Fruit fly (Drosophila melanogaster) whole organism, pupa: Measurements from ENCODE around the gene CG14406.

Experiments used
- CG10348 ChIP-seq: fragments of 200-800 bp; sonication (Bioruptor generic); IDR thresholded peaks from 2 replicates; pipeline ENCODE4 v1.3.6; 2022; ENCODE audit warnings: missing biosample characterization, missing genetic modification characterization
- CG12605 ChIP-seq: fragments of 200-800 bp; sonication (Bioruptor generic); IDR thresholded peaks from 2 replicates; pipeline ENCODE4 v1.3.6; 2022; ENCODE audit warnings: missing biosample characterization, missing genetic modification characterization
- CG13204 ChIP-seq: fragments of 200-800 bp; sonication (Bioruptor generic); optimal IDR thresholded peaks from 2 replicates; lab custom pipeline; 2018; ENCODE audit warnings: missing biosample characterization, mild to moderate bottlenecking, missing genetic modification characterization, moderate library complexity
- CG14655 ChIP-seq: fragments of 200-800 bp; sonication (Bioruptor generic); optimal IDR thresholded peaks from 3 replicates; lab custom pipeline; 2017; ENCODE audit warnings: mild to moderate bottlenecking, missing biosample characterization, missing genetic modification reagents, missing genetic modification characterization
- CG15710 ChIP-seq: fragments of 200-800 bp; sonication (Bioruptor generic); optimal IDR thresholded peaks from 2 replicates; lab custom pipeline; 2018; ENCODE audit warnings: missing biosample characterization, mild to moderate bottlenecking, missing genetic modification characterization, moderate library complexity
- CG17806 ChIP-seq: fragments of 200-800 bp; sonication (Bioruptor generic); optimal IDR thresholded peaks from 2 replicates; lab custom pipeline; 2018; ENCODE audit warnings: missing biosample characterization, mild to moderate bottlenecking, missing genetic modification characterization, moderate library complexity
- CG32121 ChIP-seq: fragments of 200-800 bp; sonication (Bioruptor generic); IDR thresholded peaks from 2 replicates; pipeline ENCODE4 v1.3.6; 2022; ENCODE audit warnings: missing biosample characterization, missing genetic modification characterization
- CG34367 ChIP-seq: fragments of 200-800 bp; sonication (Bioruptor generic); optimal IDR thresholded peaks from 2 replicates; lab custom pipeline; 2018; ENCODE audit warnings: missing biosample characterization, mild to moderate bottlenecking, missing genetic modification characterization
- CG4496 ChIP-seq: fragments of 200-800 bp; sonication (Bioruptor generic); IDR thresholded peaks from 3 replicates; pipeline ENCODE4 v1.3.6; 2022; ENCODE audit warnings: missing biosample characterization, missing genetic modification characterization
- CG8159 ChIP-seq: fragments of 200-800 bp; sonication (Bioruptor generic); optimal IDR thresholded peaks from 3 replicates; lab custom pipeline; 2018; ENCODE audit warnings: missing biosample characterization, mild to moderate bottlenecking, missing genetic modification characterization, moderate library complexity
- CG8301 ChIP-seq: fragments of 200-800 bp; sonication (Bioruptor generic); optimal IDR thresholded peaks from 2 replicates; lab custom pipeline; 2018; ENCODE audit warnings: missing biosample characterization, mild to moderate bottlenecking, missing genetic modification characterization
- CG9948 ChIP-seq: fragments of 200-800 bp; sonication (Bioruptor generic); optimal IDR thresholded peaks from 2 replicates; lab custom pipeline; 2018; ENCODE audit warnings: missing biosample characterization, mild to moderate bottlenecking, missing genetic modification characterization, moderate library complexity
- D1 ChIP-seq: fragments of 200-800 bp; sonication (Bioruptor generic); optimal IDR thresholded peaks from 2 replicates; lab custom pipeline; 2018; ENCODE audit warnings: missing biosample characterization, mild to moderate bottlenecking, missing genetic modification characterization, moderate library complexity
- EcR ChIP-seq: fragments of 200-800 bp; sonication (Bioruptor generic); optimal IDR thresholded peaks from 3 replicates; lab custom pipeline; 2019; ENCODE audit warnings: missing biosample characterization, missing genetic modification characterization, mild to moderate bottlenecking, moderate library complexity, missing genetic modification reagents
- Ets98B ChIP-seq: fragments of 200-800 bp; sonication (Bioruptor generic); IDR thresholded peaks from 2 replicates; pipeline ENCODE4 v1.3.6; 2022; ENCODE audit warnings: missing biosample characterization, missing genetic modification characterization
- Pif1A ChIP-seq: fragments of 200-800 bp; sonication (Bioruptor generic); optimal IDR thresholded peaks from 3 replicates; lab custom pipeline; 2016; ENCODE audit warnings: missing biosample characterization, missing genetic modification characterization
- Pif1B ChIP-seq: fragments of 200-800 bp; sonication (Bioruptor generic); optimal IDR thresholded peaks from 3 replicates; lab custom pipeline; 2016; ENCODE audit warnings: missing biosample characterization, missing genetic modification characterization
- Snoo ChIP-seq: fragments of 200-800 bp; sonication (Bioruptor generic); optimal IDR thresholded peaks from 3 replicates; lab custom pipeline; 2017; ENCODE audit warnings: missing biosample characterization, mild to moderate bottlenecking, missing genetic modification characterization, inconsistent platforms
- fd96Ca ChIP-seq: fragments of 200-800 bp; sonication (Bioruptor generic); IDR thresholded peaks from 3 replicates; pipeline ENCODE4 v1.3.6; 2022; ENCODE audit warnings: missing biosample characterization, missing genetic modification characterization
- gl ChIP-seq: fragments of 200-800 bp; sonication (Bioruptor generic); optimal IDR thresholded peaks from 2 replicates; lab custom pipeline; 2018; ENCODE audit warnings: missing biosample characterization, mild to moderate bottlenecking, missing genetic modification characterization
- rn ChIP-seq: fragments of 200-800 bp; sonication (Bioruptor generic); IDR thresholded peaks from 2 replicates; pipeline ENCODE4 v1.3.6; 2022; ENCODE audit warnings: missing biosample characterization, missing genetic modification characterization

The CG14406 gene

dm6 chrX:14885554-14885953 is 25.1 kb downstream of the CG14406 start:
- TF ChIP-seq gl (tag; lab: Kevin White, UChicago) = no peak
- no peak for TF ChIP-seq CG14655 (GFP tag; lab: Kevin White, UChicago)
- TF ChIP-seq Snoo = no peak
- TF ChIP-seq CG15710 = no peak
- TF ChIP-seq EcR (GFP tag; lab: Kevin White, UChicago) = no peak
- TF ChIP-seq rn (GFP tag; lab: Robert Waterston, UW) = no peak
- no peak for TF ChIP-seq CG17806 (tag; lab: Kevin White, UChicago)
- TF ChIP-seq CG8159 (tag; lab: Kevin White, UChicago) = no peak

- TF ChIP-seq Pif1A (GFP tag; lab: Kevin White, UChicago) = no peak
- TF ChIP-seq CG9948 (tag; lab: Kevin White, UChicago) = no peak
- TF ChIP-seq Ets98B (GFP tag; lab: Robert Waterston, UW) = no peak
- TF ChIP-seq CG12605 (GFP tag; lab: Robert Waterston, UW) = no peak
- no peak for TF ChIP-seq CG8301 (tag; lab: Kevin White, UChicago)
- TF ChIP-seq rn (GFP tag; lab: Robert Waterston, UW) = no peak
- TF ChIP-seq Pif1B (GFP tag; lab: Kevin White, UChicago) = no peak
- TF ChIP-seq gl (tag; lab: Kevin White, UChicago) = no peak
- TF ChIP-seq CG32121 = no peak
- TF ChIP-seq CG13204 = no peak
- TF ChIP-seq D1 (tag; lab: Kevin White, UChicago) = no peak
- TF ChIP-seq CG4496 = no peak
- TF ChIP-seq EcR (GFP tag; lab: Kevin White, UChicago) = no peak
- TF ChIP-seq CG34367 (tag; lab: Kevin White, UChicago) = no peak
- TF ChIP-seq CG14655 (GFP tag; lab: Kevin White, UChicago) = no peak
- no peak for TF ChIP-seq CG17806 (tag; lab: Kevin White, UChicago)
- TF ChIP-seq CG15710 = no peak
Observed at dm6 chrX:14883993-14884392, 26.7 kb downstream of the CG14406 start.

DNA sequence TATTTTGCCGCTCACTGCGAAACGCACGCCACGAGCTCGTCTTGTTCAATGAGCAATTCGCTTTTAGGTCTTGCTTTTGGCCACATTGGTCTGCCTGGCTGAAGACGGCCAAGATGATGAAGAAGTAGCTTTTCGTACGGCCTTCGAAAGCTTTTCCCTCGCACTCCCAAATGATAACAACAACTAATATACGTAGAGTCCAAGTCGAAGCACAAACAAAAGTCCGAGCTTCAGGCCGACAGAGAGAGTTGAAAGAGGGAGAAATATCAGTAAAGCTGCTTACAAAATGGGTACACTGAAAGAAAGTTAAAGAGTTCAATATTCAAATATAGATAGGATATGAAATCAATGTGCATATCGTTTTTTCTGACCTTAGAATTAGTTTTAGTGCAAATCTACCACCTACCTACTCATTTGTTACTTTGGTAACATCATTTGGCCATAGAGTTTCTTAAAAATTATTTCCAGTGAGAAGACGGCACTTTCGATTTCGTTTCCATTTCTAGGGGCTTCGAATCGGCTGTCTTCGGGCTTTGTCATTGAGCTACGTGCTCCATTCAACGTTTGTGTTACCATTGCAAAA is 28.0 kb downstream of the CG14406 start, which contains the start of the genes CG45064 and CG45065:
TSS of gene CG45064 (minus strand) at position 51 of the 583 bp plus-strand sequence.
TSS of gene CG45065 (minus strand) at position 51 of the 583 bp plus-strand sequence.
- TF ChIP-seq Pif1B (GFP tag; lab: Kevin White, UChicago) = peak; percentile 85
- peak; percentile 93 for TF ChIP-seq Ets98B (GFP tag; lab: Robert Waterston, UW)
- TF ChIP-seq CG13204 = no peak
- TF ChIP-seq CG8301 (tag; lab: Kevin White, UChicago) = peak; percentile 73
- TF ChIP-seq Snoo = peak; percentile 54
- peak; percentile 71 for TF ChIP-seq rn (GFP tag; lab: Robert Waterston, UW)
- peak; percentile 61 for TF ChIP-seq CG15710
- peak; percentile 91 for TF ChIP-seq CG32121
- TF ChIP-seq CG9948 (tag; lab: Kevin White, UChicago) = peak; percentile 68
- no peak for TF ChIP-seq D1 (tag; lab: Kevin White, UChicago)
- TF ChIP-seq CG8159 (tag; lab: Kevin White, UChicago) = peak; percentile 67
- TF ChIP-seq gl (tag; lab: Kevin White, UChicago) = no peak
- TF ChIP-seq CG14655 (GFP tag; lab: Kevin White, UChicago) = peak; percentile 56
- TF ChIP-seq CG34367 (tag; lab: Kevin White, UChicago) = peak; percentile 37
- TF ChIP-seq Pif1A (GFP tag; lab: Kevin White, UChicago) = peak; percentile 89
- peak; percentile 82 for TF ChIP-seq CG12605 (GFP tag; lab: Robert Waterston, UW)
- TF ChIP-seq CG17806 (tag; lab: Kevin White, UChicago) = peak; percentile 70
- peak; percentile 87 for TF ChIP-seq fd96Ca (GFP tag; lab: Robert Waterston, UW)
- no peak for TF ChIP-seq EcR (GFP tag; lab: Kevin White, UChicago)
- TF ChIP-seq CG4496 = peak; percentile 92
- TF ChIP-seq CG10348 = 0 out of 2 replicates have a peak, but pooled peaks have one; percentile 38

DNA sequence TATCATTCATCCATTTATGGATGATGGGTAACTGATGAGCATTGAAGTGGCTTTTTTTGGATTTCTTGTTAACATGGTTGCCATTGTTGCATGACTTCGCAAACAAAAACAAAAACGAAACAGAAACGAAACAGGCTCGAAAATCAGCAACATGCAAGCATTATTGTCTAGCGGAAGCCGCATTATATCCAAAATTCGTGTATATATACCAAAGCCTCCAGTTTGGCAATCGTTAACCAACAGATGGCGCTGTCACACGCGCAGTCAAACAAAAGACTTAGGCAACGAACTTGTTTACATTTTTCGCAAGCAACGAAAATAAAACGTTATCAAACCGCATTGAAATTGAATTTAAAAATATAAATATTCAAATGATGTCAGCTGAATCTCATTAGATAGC is 31.7 kb downstream of the CG14406 start:
- TF ChIP-seq CG15710 (no peak), CG34367 (tag; lab: Kevin White, UChicago) (no peak), CG12605 (GFP tag; lab: Robert Waterston, UW) (no peak), CG8159 (tag; lab: Kevin White, UChicago) (no peak), EcR (GFP tag; lab: Kevin White, UChicago) (no peak), CG13204 (no peak), rn (GFP tag; lab: Robert Waterston, UW) (no peak), Pif1A (GFP tag; lab: Kevin White, UChicago) (no peak), CG14655 (GFP tag; lab: Kevin White, UChicago) (no peak)

- TF ChIP-seq EcR (GFP tag; lab: Kevin White, UChicago) (peak; percentile 13), CG34367 (tag; lab: Kevin White, UChicago) (no peak), Pif1A (GFP tag; lab: Kevin White, UChicago) (no peak), D1 (tag; lab: Kevin White, UChicago) (no peak), Pif1B (GFP tag; lab: Kevin White, UChicago) (no peak), CG17806 (tag; lab: Kevin White, UChicago) (no peak), CG32121 (no peak)
- TF ChIP-seq, all 21 proteins: peak for 1
Observed at dm6 chrX:14871028-14871427, 39.6 kb downstream of the CG14406 start, which contains the start of gene CG9518. CG9518 (minus strand) TSS chrX:14871181.

DNA sequence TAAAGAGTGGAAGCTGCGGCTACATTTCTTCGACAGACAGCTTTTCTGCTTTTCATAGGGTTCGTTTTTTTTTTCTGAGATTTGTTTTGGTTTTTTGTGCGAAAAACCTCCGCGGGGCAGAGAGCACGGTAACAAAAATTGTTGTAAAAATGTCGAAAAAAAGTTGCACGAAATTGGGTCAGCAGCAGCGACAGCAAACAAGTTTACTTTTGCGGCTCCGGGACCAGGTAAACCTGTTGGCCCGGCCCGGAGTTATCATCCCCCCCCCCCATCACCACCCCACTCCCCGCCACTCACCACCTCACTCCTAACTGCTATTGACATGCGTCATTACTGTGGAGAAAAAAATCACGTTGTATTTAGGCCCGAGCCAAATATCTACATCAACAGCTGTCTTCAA is 42.2 kb downstream of the CG14406 start:
- TF ChIP-seq EcR (GFP tag; lab: Kevin White, UChicago) = no peak
- TF ChIP-seq CG32121 = no peak
- peak; percentile 45; the same call in 1 of the 2 replicates for TF ChIP-seq Ets98B (GFP tag; lab: Robert Waterston, UW)
- TF ChIP-seq CG14655 (GFP tag; lab: Kevin White, UChicago) = no peak
- TF ChIP-seq CG13204 = no peak
- TF ChIP-seq Snoo = no peak
- TF ChIP-seq CG17806 (tag; lab: Kevin White, UChicago) = no peak
- TF ChIP-seq CG9948 (tag; lab: Kevin White, UChicago) = no peak
- TF ChIP-seq D1 (tag; lab: Kevin White, UChicago) = no peak
- peak; percentile 60; the same call in 1 of the 3 replicates for TF ChIP-seq CG4496
